Worm (Caenorhabditis elegans) whole organism, late embryonic: ENCODE data around the gene C35A11.3.

Source experiments
- ceh-45 ChIP-seq: fragments of 200-800 bp; sonication (Bioruptor generic); IDR thresholded peaks from 2 replicates; pipeline ENCODE4 v1.3.6; 2022; ENCODE audit warnings: missing genetic modification reagents, missing genetic modification characterization, missing compliant biosample characterization
- ceh-9 ChIP-seq: sonication (generic microtip); optimal IDR thresholded peaks from 2 replicates; lab custom pipeline; 2016; ENCODE audit warnings: mild to moderate bottlenecking, missing genetic modification characterization, inconsistent platforms, missing compliant biosample characterization
- hlh-8 ChIP-seq: sonication (generic microtip); optimal IDR thresholded peaks from 2 replicates; lab custom pipeline; 2016; ENCODE audit warnings: missing genotype, missing genetic modification characterization, missing compliant biosample characterization
- lim-6 ChIP-seq: sonication (generic microtip); optimal IDR thresholded peaks from 2 replicates; lab custom pipeline; 2016; ENCODE audit warnings: missing genetic modification characterization, missing compliant biosample characterization
- nhr-11 ChIP-seq: fragments of 150-350 bp; optimal IDR thresholded peaks from 2 replicates; lab custom pipeline; 2014; ENCODE audit warnings: missing biosample characterization, missing genetic modification characterization
- pha-4 ChIP-seq: fragments of 150-350 bp; optimal IDR thresholded peaks from 2 replicates; lab custom pipeline; 2018; ENCODE audit warnings: missing biosample characterization, missing genetic modification reagents, missing genetic modification characterization
- unc-86 ChIP-seq: sonication (generic microtip); optimal IDR thresholded peaks from 2 replicates; lab custom pipeline; 2016; ENCODE audit warnings: missing genetic modification characterization, missing compliant biosample characterization

DNA sequence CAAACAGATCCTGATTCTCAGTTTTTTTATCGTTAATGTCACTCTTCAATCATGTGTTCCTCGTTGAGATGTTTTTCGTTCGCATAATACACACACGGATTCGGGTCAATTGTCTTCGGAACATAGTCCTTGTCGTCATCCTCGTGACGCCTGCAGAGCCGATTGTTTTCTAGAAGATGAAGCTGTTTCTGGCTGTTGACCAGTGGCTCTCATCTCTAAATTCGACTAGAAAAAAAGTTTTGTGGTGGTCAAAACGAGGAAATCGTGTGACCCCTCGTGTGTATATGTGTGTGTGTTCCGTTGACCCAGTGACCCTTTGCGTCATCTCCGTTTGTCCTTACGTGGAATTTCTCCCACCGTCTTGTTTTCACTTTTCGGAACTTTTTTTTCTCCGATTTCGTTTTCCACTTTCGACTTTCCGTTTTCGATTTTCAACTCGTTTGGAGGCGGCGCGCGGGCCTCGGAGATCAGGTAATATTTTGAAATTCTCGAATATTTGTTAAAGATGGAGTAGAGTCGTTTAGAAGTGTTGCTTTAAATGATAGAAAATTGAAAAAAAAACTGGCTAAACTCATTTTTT, 13.8 kb downstream of the C35A11.3 start, which contains the start of gene C35A11.2:
- TF ChIP-seq lim-6 (tag; lab: Kevin White, UChicago) (no peak), hlh-8 (tag; lab: Kevin White, UChicago) (no peak), pha-4 (tag; lab: Kevin White, UChicago) (no peak), nhr-11 (no peak), unc-86 (tag; lab: Kevin White, UChicago) (no peak), ceh-9 (tag; lab: Kevin White, UChicago) (no peak), ceh-45 (no peak)
